Worm (Caenorhabditis elegans) whole organism, L3 larva: ENCODE results near the gene Y46G5A.15.
A peak's percentile ranks its signal among the peaks of the same experiment; 100 is the strongest.

Experiments
- daf-12 ChIP-seq: fragments of 150-350 bp; optimal IDR thresholded peaks from 2 replicates; lab custom pipeline; 2014; ENCODE audit warnings: missing biosample characterization, missing genetic modification reagents, missing genetic modification characterization
- lsy-12 ChIP-seq: sonication (generic microtip); optimal IDR thresholded peaks from 2 replicates; lab custom pipeline; 2016; ENCODE audit warnings: mild to moderate bottlenecking, missing genetic modification characterization, missing compliant biosample characterization
- mdl-1 ChIP-seq: fragments of 150-350 bp; optimal IDR thresholded peaks from 2 replicates; lab custom pipeline; 2014; ENCODE audit warnings: missing biosample characterization, missing genetic modification characterization
- mml-1 ChIP-seq: fragments of 150-350 bp; sonication (generic microtip); optimal IDR thresholded peaks from 3 replicates; lab custom pipeline; 2014; ENCODE audit warnings: missing biosample characterization, missing genetic modification characterization
- nhr-12 ChIP-seq: fragments of 150-350 bp; optimal IDR thresholded peaks from 2 replicates; lab custom pipeline; 2014; ENCODE audit warnings: missing biosample characterization, missing genetic modification characterization
- nhr-43 ChIP-seq: sonication (generic microtip); optimal IDR thresholded peaks from 2 replicates; lab custom pipeline; 2016; ENCODE audit warnings: mild to moderate bottlenecking, missing genetic modification characterization, missing compliant biosample characterization; ENCODE audit not compliant: poor library complexity, severe bottlenecking
- ztf-4 ChIP-seq: fragments of 150-350 bp; optimal IDR thresholded peaks from 2 replicates; lab custom pipeline; 2014; ENCODE audit warnings: missing biosample characterization, missing genetic modification characterization

DNA sequence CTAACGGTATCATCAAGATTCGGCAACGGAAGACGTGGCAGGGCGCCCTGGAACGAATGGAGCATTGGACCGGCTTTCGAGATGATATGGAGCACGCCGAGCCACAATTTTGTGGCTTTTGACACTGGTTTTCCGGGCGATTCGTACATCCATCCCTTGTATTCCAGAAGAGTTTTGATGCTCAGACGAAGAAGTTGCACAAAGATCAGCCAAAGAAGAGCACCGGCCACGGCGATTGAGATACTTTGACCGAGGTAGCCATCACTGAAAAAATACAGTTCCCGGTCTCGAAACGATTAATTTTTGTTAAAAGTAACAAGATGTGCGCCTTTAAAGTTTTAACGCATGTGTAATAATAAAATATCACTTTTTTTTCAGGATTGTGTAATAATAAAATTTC lies 10.0 kb upstream of the Y46G5A.15 start:
- TF ChIP-seq nhr-12 (tag; lab: Kevin White, UChicago) (no peak), daf-12 (tag; lab: Kevin White, UChicago) (no peak), ztf-4 (tag; lab: Kevin White, UChicago) (no peak), nhr-43 (tag; lab: Kevin White, UChicago) (peak; percentile 37), lsy-12 (tag; lab: Kevin White, UChicago) (peak; percentile 47), mdl-1 (tag; lab: Kevin White, UChicago) (no peak), mml-1 (tag; lab: Kevin White, UChicago) (no peak)
